Worm (Caenorhabditis elegans) whole organism, L2 larva: ENCODE data around the gene Y54F10AM.8.

ENCODE experiments used
- C34F6.9 ChIP-seq: fragments of 150-350 bp; optimal IDR thresholded peaks from 2 replicates; lab custom pipeline; 2014; ENCODE audit warnings: missing biosample characterization, missing genetic modification characterization
- F13H6.1 ChIP-seq: sonication (generic microtip); optimal IDR thresholded peaks from 2 replicates; lab custom pipeline; 2016; ENCODE audit warnings: missing genetic modification characterization, missing compliant biosample characterization
- ama-1 ChIP-seq: fragments of 150-350 bp; optimal IDR thresholded peaks from 2 replicates; lab custom pipeline; 2018; ENCODE audit warnings: inconsistent platforms
- crh-2 ChIP-seq: sonication (generic microtip); optimal IDR thresholded peaks from 2 replicates; lab custom pipeline; 2017; ENCODE audit warnings: missing biosample characterization, missing genetic modification characterization
- elt-1 ChIP-seq: fragments of 150-350 bp; optimal IDR thresholded peaks from 2 replicates; lab custom pipeline; 2014; ENCODE audit warnings: missing biosample characterization, missing genetic modification characterization
- elt-3 ChIP-seq: sonication (generic microtip); optimal IDR thresholded peaks from 2 replicates; lab custom pipeline; 2017; ENCODE audit warnings: missing biosample characterization, missing genetic modification characterization
- lin-13 ChIP-seq: fragments of 150-350 bp; optimal IDR thresholded peaks from 2 replicates; lab custom pipeline; 2014; ENCODE audit warnings: missing biosample characterization, missing genetic modification reagents, missing genetic modification characterization
- mbf-1 ChIP-seq: sonication (generic microtip); optimal IDR thresholded peaks from 2 replicates; lab custom pipeline; 2017; ENCODE audit warnings: missing biosample characterization, missing genetic modification characterization
- sem-4 ChIP-seq: fragments of 150-350 bp; optimal IDR thresholded peaks from 2 replicates; lab custom pipeline; 2014; ENCODE audit warnings: missing biosample characterization, missing genetic modification reagents, missing genetic modification characterization
- unc-62 ChIP-seq: fragments of 150-350 bp; optimal IDR thresholded peaks from 2 replicates; lab custom pipeline; 2014; ENCODE audit warnings: missing biosample characterization, missing genetic modification reagents, missing genetic modification characterization
- zag-1 ChIP-seq: fragments of 150-350 bp; optimal IDR thresholded peaks from 2 replicates; lab custom pipeline; 2014; ENCODE audit warnings: missing biosample characterization, missing genetic modification characterization
- ztf-11 ChIP-seq: sonication (generic microtip); optimal IDR thresholded peaks from 2 replicates; lab custom pipeline; 2017; ENCODE audit warnings: missing biosample characterization, missing genetic modification characterization

DNA sequence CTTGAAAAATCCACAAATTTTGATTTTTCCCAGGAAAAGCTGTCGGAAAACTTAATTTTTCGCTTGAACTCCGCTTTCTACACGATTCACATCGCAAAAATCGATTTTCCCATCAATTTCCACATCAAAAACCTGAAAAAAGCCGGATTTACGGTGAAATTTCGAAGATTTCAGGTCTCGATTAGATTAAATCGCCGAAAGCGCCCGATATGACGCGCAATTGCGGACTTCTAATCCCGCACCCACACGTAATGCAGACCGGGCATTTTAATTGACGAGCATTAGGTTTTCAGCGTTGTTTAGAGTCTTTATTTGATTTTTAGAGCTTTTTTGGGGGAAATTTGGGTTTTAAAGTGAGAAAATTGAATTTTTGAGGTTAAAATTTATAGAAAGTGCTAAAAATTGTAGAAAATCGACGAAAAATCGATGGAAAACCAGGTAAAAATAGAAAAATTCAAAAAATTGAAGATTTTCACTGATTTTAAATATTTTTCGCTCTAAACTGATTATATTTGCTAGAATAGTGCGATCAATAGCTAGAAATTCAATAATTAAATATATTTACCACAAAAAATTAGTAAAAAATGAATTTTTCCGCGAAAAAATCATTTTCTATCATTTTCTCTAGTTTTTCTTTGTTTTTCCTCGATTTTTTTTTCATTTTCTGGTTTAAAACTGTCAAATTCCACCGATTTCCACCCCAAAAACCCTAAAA is 20.6 kb downstream of the Y54F10AM.8 start, which contains the start of gene Y54F10AL.1:
- TF ChIP-seq zag-1 (tag; lab: Kevin White, UChicago) (no peak), unc-62 (GFP tag; lab: Kevin White, UChicago) (no peak), mbf-1 (tag; lab: Kevin White, UChicago) (no peak), crh-2 (tag; lab: Kevin White, UChicago) (peak; percentile 58), ama-1 (lab: Kevin White, UChicago) (peak; percentile 3), ztf-11 (tag; lab: Kevin White, UChicago) (no peak), elt-1 (tag; lab: Kevin White, UChicago) (no peak), C34F6.9 (tag; lab: Kevin White, UChicago) (peak; percentile 25), sem-4 (tag; lab: Kevin White, UChicago) (no peak), F13H6.1 (tag; lab: Kevin White, UChicago) (no peak), lin-13 (GFP tag; lab: Kevin White, UChicago) (no peak), elt-3 (tag; lab: Kevin White, UChicago) (no peak)
